Worm (Caenorhabditis elegans): ENCODE results near the gene T09A12.1.

- TF ChIP-seq nhr-25 (tag; optimal IDR thresholded peaks at IDR 0.05; ENCODE audit: borderline replicate concordance, insufficient read depth): no peak
- TF ChIP-seq unc-62 (GFP tag; optimal IDR thresholded peaks at IDR 0.05 in 1 of 2): peak in 1 of 2 experiments; percentile 94
- no peak for TF ChIP-seq unc-62 (tag; optimal IDR thresholded peaks at IDR 0.05)
- TF ChIP-seq lin-13 (GFP tag; optimal IDR thresholded peaks at IDR 0.05): no peak
- TF ChIP-seq madf-9 (GFP tag; conservative IDR thresholded peaks at IDR 0.05): no peak
- no peak for TF ChIP-seq unc-130 (GFP tag; optimal IDR thresholded peaks at IDR 0.05)
- TF ChIP-seq sdz-12 (GFP tag; optimal IDR thresholded peaks at IDR 0.05): no peak
- TF ChIP-seq nhr-111 (GFP tag; optimal IDR thresholded peaks at IDR 0.05): no peak
- no peak for TF ChIP-seq nhr-237 (tag; optimal IDR thresholded peaks at IDR 0.05)
- no peak for TF ChIP-seq ceh-62 (tag; optimal IDR thresholded peaks at IDR 0.05)
These were observed 35.4 kb upstream of the T09A12.1 start for ce11 chrIV:8208855-8209254.
